Worm (Caenorhabditis elegans): ENCODE measurements around the gene nhr-36.

DNA sequence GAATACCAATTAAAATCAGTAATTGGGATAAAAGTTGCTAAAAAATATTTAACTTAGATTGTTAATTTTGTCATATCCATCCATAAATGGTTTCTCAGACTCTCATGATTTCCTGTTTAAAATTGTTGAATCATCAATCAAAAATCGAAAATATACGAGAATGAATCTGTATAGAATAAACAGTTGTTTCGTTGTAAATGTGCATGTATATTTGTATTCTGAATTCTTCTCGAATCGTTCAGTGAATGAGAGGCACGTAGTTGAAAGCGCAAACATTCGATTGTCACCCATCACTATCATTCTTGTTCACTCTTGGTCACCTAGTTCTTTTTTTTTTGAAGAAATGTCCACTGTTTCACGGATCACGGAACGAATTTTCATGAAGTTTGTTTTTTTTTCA lies 11.5 kb downstream of the nhr-36 start, which contains the start of gene ptd-2:
- TF ChIP-seq him-1 (tag; optimal IDR thresholded peaks at IDR 0.05) = no peak
- TF ChIP-seq dao-5 (tag; optimal IDR thresholded peaks at IDR 0.05) = no peak

All from whole organism, L4/young adult.